Worm (Caenorhabditis elegans): Measurements from ENCODE around the gene cnc-1.

cnc-1 gene

ce11 chrV:1411459-1411858, 32.6 kb downstream of the cnc-1 start, which contains the start of gene snt-5:
Gene snt-5, minus strand, starts transcription at chrV:1411559.
- TF ChIP-seq nhr-2 (tag; optimal IDR thresholded peaks at IDR 0.05): no peak
- no peak for TF ChIP-seq lsy-2 (tag; optimal IDR thresholded peaks at IDR 0.05)

- TF ChIP-seq flh-1 (GFP tag; optimal IDR thresholded peaks at IDR 0.05) (no peak), unc-39 (tag; optimal IDR thresholded peaks at IDR 0.05) (no peak), M03D4.4 (tag; optimal IDR thresholded peaks at IDR 0.05) (no peak), nhr-12 (tag; optimal IDR thresholded peaks at IDR 0.05) (no peak), mep-1 (tag; optimal IDR thresholded peaks at IDR 0.05) (no peak), tbx-8 (GFP tag; optimal IDR thresholded peaks at IDR 0.05) (no peak), elt-3 (tag; optimal IDR thresholded peaks at IDR 0.05) (no peak), elt-1 (tag; optimal IDR thresholded peaks at IDR 0.05; ENCODE audit: borderline replicate concordance, insufficient read depth) (no peak), mls-2 (tag; optimal IDR thresholded peaks at IDR 0.05) (no peak), blmp-1 (tag; optimal IDR thresholded peaks at IDR 0.05) (no peak), ztf-11 (tag; optimal IDR thresholded peaks at IDR 0.05) (no peak)
These were observed 33.4 kb downstream of the cnc-1 start for ce11 chrV:1410727-1411126.

ce11 chrV:1408116-1408515, 36.0 kb downstream of the cnc-1 start:
- TF ChIP-seq hlh-1 (tag; optimal IDR thresholded peaks at IDR 0.05) (no peak), flh-1 (GFP tag; optimal IDR thresholded peaks at IDR 0.05) (no peak), elt-1 (tag; optimal IDR thresholded peaks at IDR 0.05; ENCODE audit: borderline replicate concordance, insufficient read depth) (no peak), mls-2 (tag; optimal IDR thresholded peaks at IDR 0.05) (no peak), snpc-4 (tag; optimal IDR thresholded peaks at IDR 0.05) (no peak)
